Worm (Caenorhabditis elegans): ENCODE measurements around the gene Y73B6BL.270.
"Not testable (repeated sequence)": the region's sequence is repeated elsewhere in the genome, so short reads cannot be mapped to it uniquely, and the experiment has no call there.

Gene Y73B6BL.270

ce11 chrIV:6365045-6365444 lies at the start of gene Y73B6BL.270:
Y73B6BL.270 (plus strand) TSS chrIV:6365345.
- TF ChIP-seq nhr-67 (tag; optimal IDR thresholded peaks at IDR 0.05): no peak
- TF ChIP-seq lin-15B (tag; optimal IDR thresholded peaks at IDR 0.05): no peak
- TF ChIP-seq ceh-28 (tag; optimal IDR thresholded peaks at IDR 0.05): no peak
- TF ChIP-seq nhr-11 (tag; optimal IDR thresholded peaks at IDR 0.05): no peak
- TF ChIP-seq fos-1 (tag; optimal IDR thresholded peaks at IDR 0.05): no peak

ce11 chrIV:6317357-6317756 lies 47.8 kb upstream of the Y73B6BL.270 start, which contains the start of gene Y73B6BL.12:
Y73B6BL.12 (minus strand) TSS chrIV:6317457.
- TF ChIP-seq ama-1 (optimal IDR thresholded peaks at IDR 0.05); nhr-12 (tag; optimal IDR thresholded peaks at IDR 0.05); unc-62 (GFP tag; optimal IDR thresholded peaks at IDR 0.05): not testable (repeated sequence)

- no peak for TF ChIP-seq aly-2 (tag; optimal IDR thresholded peaks at IDR 0.05)
- peak; percentile 87 for TF ChIP-seq lin-15B (tag; optimal IDR thresholded peaks at IDR 0.05)
- peak; percentile 12 for TF ChIP-seq mdl-1 (tag; optimal IDR thresholded peaks at IDR 0.05)
- TF ChIP-seq nhr-43 (tag; optimal IDR thresholded peaks at IDR 0.05; ENCODE audit: poor library complexity, severe bottlenecking): peak; percentile 95
- TF ChIP-seq eor-1 (tag; optimal IDR thresholded peaks at IDR 0.05): peak in 1 of 2 experiments; percentile 55
- TF ChIP-seq ZK546.5 (tag; optimal IDR thresholded peaks at IDR 0.05): peak; percentile 63
- TF ChIP-seq hmg-11 (tag; optimal IDR thresholded peaks at IDR 0.05): peak; percentile 51
- TF ChIP-seq fkh-10 (GFP tag; optimal IDR thresholded peaks at IDR 0.05): peak; percentile 87
- no peak for TF ChIP-seq nhr-76 (tag; optimal IDR thresholded peaks at IDR 0.05)
- peak; percentile 72 for TF ChIP-seq nhr-25 (tag; optimal IDR thresholded peaks at IDR 0.05)
- peak; percentile 90 for TF ChIP-seq snpc-4 (tag; optimal IDR thresholded peaks at IDR 0.05)
- peak; percentile 21 for TF ChIP-seq egl-5 (tag; optimal IDR thresholded peaks at IDR 0.05)
- peak; percentile 81 for TF ChIP-seq tbx-2 (tag; optimal IDR thresholded peaks at IDR 0.05)
- TF ChIP-seq ztf-11 (tag; optimal IDR thresholded peaks at IDR 0.05): no peak
- peak; percentile 95 for TF ChIP-seq nhr-23 (tag; optimal IDR thresholded peaks at IDR 0.05)
- TF ChIP-seq lsy-12 (tag; optimal IDR thresholded peaks at IDR 0.05): peak; percentile 84
- peak; percentile 15 for TF ChIP-seq pqm-1 (tag; optimal IDR thresholded peaks at IDR 0.05)
- TF ChIP-seq pha-4 (tag; optimal IDR thresholded peaks at IDR 0.05): peak; percentile 93
- peak; percentile 89 for TF ChIP-seq nfya-1 (tag; optimal IDR thresholded peaks at IDR 0.05; ENCODE audit: insufficient read depth)
- TF ChIP-seq elt-1 (tag; optimal IDR thresholded peaks at IDR 0.05): no peak
- TF ChIP-seq R02D3.7 (tag; optimal IDR thresholded peaks at IDR 0.05): peak; percentile 88
- no peak for TF ChIP-seq fos-1 (tag; optimal IDR thresholded peaks at IDR 0.05)
- peak; percentile 32 for TF ChIP-seq ceh-82 (tag; optimal IDR thresholded peaks at IDR 0.05)
- TF ChIP-seq elt-2 (tag; optimal IDR thresholded peaks at IDR 0.05): peak; percentile 56
- TF ChIP-seq jun-1 (tag; optimal IDR thresholded peaks at IDR 0.05): peak; percentile 66
- TF ChIP-seq ceh-28 (tag; optimal IDR thresholded peaks at IDR 0.05): peak; percentile 67
- TF ChIP-seq skn-1 (tag; optimal IDR thresholded peaks at IDR 0.05): peak; percentile 85
- TF ChIP-seq daf-12 (tag; optimal IDR thresholded peaks at IDR 0.05): no peak
Measured at ce11 chrIV:6321667-6322066, 43.5 kb upstream of the Y73B6BL.270 start, which contains the start of gene Y73B6BL.29. Y73B6BL.29 (plus strand) TSS chrIV:6321929.

ce11 chrIV:6323654-6324224 lies 41.4 kb upstream of the Y73B6BL.270 start, which contains the start of gene sqd-1:
sqd-1 (plus strand) TSS chrIV:6324174.
- TF ChIP-seq unc-39 (tag; optimal IDR thresholded peaks at IDR 0.05) (no peak), ztf-11 (tag; optimal IDR thresholded peaks at IDR 0.05) (no peak), egl-5 (tag; optimal IDR thresholded peaks at IDR 0.05) (peak; percentile 96), nhr-43 (tag; optimal IDR thresholded peaks at IDR 0.05; ENCODE audit: poor library complexity, severe bottlenecking) (peak; percentile 96), tbx-2 (tag; optimal IDR thresholded peaks at IDR 0.05) (peak; percentile 90), fkh-2 (tag; optimal IDR thresholded peaks at IDR 0.05) (no peak), nhr-76 (tag; optimal IDR thresholded peaks at IDR 0.05) (peak; percentile 1), zag-1 (tag; optimal IDR thresholded peaks at IDR 0.05) (peak; percentile 57), fkh-10 (GFP tag; optimal IDR thresholded peaks at IDR 0.05) (peak; percentile 79), elt-3 (tag; optimal IDR thresholded peaks at IDR 0.05) (peak in 1 of 3 experiments; percentile 89), mdl-1 (tag; optimal IDR thresholded peaks at IDR 0.05) (peak; percentile 15), snpc-4 (tag; optimal IDR thresholded peaks at IDR 0.05) (peak; percentile 86), nhr-237 (tag; optimal IDR thresholded peaks at IDR 0.05) (no peak), nhr-25 (tag; optimal IDR thresholded peaks at IDR 0.05) (peak; percentile 98), hmg-11 (tag; optimal IDR thresholded peaks at IDR 0.05) (peak; percentile 92), eor-1 (tag; optimal IDR thresholded peaks at IDR 0.05) (no peak), unc-62 (GFP tag; optimal IDR thresholded peaks at IDR 0.05) (peak; percentile 59), aly-2 (tag; optimal IDR thresholded peaks at IDR 0.05) (no peak), jun-1 (tag; optimal IDR thresholded peaks at IDR 0.05) (peak; percentile 92), ceh-28 (tag; optimal IDR thresholded peaks at IDR 0.05) (peak; percentile 84), R02D3.7 (tag; optimal IDR thresholded peaks at IDR 0.05) (peak; percentile 96), daf-12 (tag; optimal IDR thresholded peaks at IDR 0.05) (no peak), elt-2 (tag; optimal IDR thresholded peaks at IDR 0.05) (peak; percentile 79), ama-1 (optimal IDR thresholded peaks at IDR 0.05) (peak; percentile 39), pqm-1 (tag; optimal IDR thresholded peaks at IDR 0.05) (peak; percentile 83), nhr-77 (tag; optimal IDR thresholded peaks at IDR 0.05) (peak; percentile 37), nhr-11 (tag; optimal IDR thresholded peaks at IDR 0.05) (peak; percentile 78), ceh-16 (tag; optimal IDR thresholded peaks at IDR 0.05) (no peak), nhr-12 (tag; optimal IDR thresholded peaks at IDR 0.05) (no peak), nhr-28 (tag; optimal IDR thresholded peaks at IDR 0.05) (no peak), lsy-12 (tag; optimal IDR thresholded peaks at IDR 0.05) (peak; percentile 98), ceh-9 (tag; optimal IDR thresholded peaks at IDR 0.05) (no peak), lin-15B (tag; optimal IDR thresholded peaks at IDR 0.05) (peak; percentile 97), fos-1 (tag; optimal IDR thresholded peaks at IDR 0.05) (no peak), nhr-67 (tag; optimal IDR thresholded peaks at IDR 0.05) (no peak)
